Fruit fly (Drosophila melanogaster) whole organism, embryonic: Measurements from ENCODE around the gene IntS6.
A peak's percentile ranks its signal among the peaks of the same experiment; 100 is the strongest.

Experiments
- CG10462 ChIP-seq: fragments of 200-800 bp; sonication (Bioruptor generic); optimal IDR thresholded peaks from 2 replicates; lab custom pipeline; 2016; ENCODE audit warnings: missing biosample characterization, missing genetic modification characterization
- CG11456 ChIP-seq: fragments of 200-800 bp; sonication (Bioruptor generic); IDR thresholded peaks from 3 replicates; pipeline ENCODE4 v1.3.6; 2022; ENCODE audit warnings: missing biosample characterization, missing genetic modification characterization
- CG11504 ChIP-seq: fragments of 200-800 bp; sonication (Bioruptor generic); optimal IDR thresholded peaks from 3 replicates; lab custom pipeline; 2019; ENCODE audit warnings: missing biosample characterization, mild to moderate bottlenecking, missing genetic modification characterization, moderate library complexity
- CG12155 ChIP-seq: fragments of 200-800 bp; sonication (Bioruptor generic); optimal IDR thresholded peaks from 3 replicates; lab custom pipeline; 2016; ENCODE audit warnings: missing biosample characterization, missing genetic modification characterization
- CG12744 ChIP-seq: fragments of 200-800 bp; sonication (Bioruptor generic); optimal IDR thresholded peaks from 2 replicates; lab custom pipeline; 2016; ENCODE audit warnings: missing biosample characterization, missing genetic modification characterization
- CG13624 ChIP-seq: fragments of 200-800 bp; sonication (Bioruptor generic); optimal IDR thresholded peaks from 2 replicates; lab custom pipeline; 2016; ENCODE audit warnings: missing biosample characterization, missing genetic modification characterization
- CG14441 ChIP-seq: fragments of 200-800 bp; sonication (Bioruptor generic); IDR thresholded peaks from 2 replicates; pipeline ENCODE4 v1.3.6; 2022; ENCODE audit warnings: missing biosample characterization, missing genetic modification characterization
- CG1602 ChIP-seq: fragments of 200-800 bp; sonication (Bioruptor generic); optimal IDR thresholded peaks from 3 replicates; lab custom pipeline; 2016; ENCODE audit warnings: missing biosample characterization, missing genetic modification characterization
- CG1603 ChIP-seq: fragments of 200-800 bp; sonication (Bioruptor generic); optimal IDR thresholded peaks from 2 replicates; lab custom pipeline; 2019; ENCODE audit warnings: missing biosample characterization, mild to moderate bottlenecking, missing genetic modification characterization, moderate library complexity
- CG16815 ChIP-seq: fragments of 200-800 bp; sonication (Bioruptor generic); optimal IDR thresholded peaks from 3 replicates; lab custom pipeline; 2017; ENCODE audit warnings: missing biosample characterization, mild to moderate bottlenecking, missing genetic modification characterization
- CG17359 ChIP-seq: fragments of 200-800 bp; sonication (Bioruptor generic); optimal IDR thresholded peaks from 3 replicates; lab custom pipeline; 2018; ENCODE audit warnings: missing biosample characterization, mild to moderate bottlenecking, missing genetic modification characterization, moderate library complexity
- CG17361 ChIP-seq: fragments of 200-800 bp; sonication (Bioruptor generic); IDR thresholded peaks from 3 replicates; pipeline ENCODE4 v1.3.6; 2022; ENCODE audit warnings: missing biosample characterization, missing genetic modification characterization
- CG18619 ChIP-seq: fragments of 200-800 bp; sonication (Bioruptor generic); optimal IDR thresholded peaks from 3 replicates; lab custom pipeline; 2017; ENCODE audit warnings: missing biosample characterization, mild to moderate bottlenecking, missing genetic modification characterization
- CG3065 ChIP-seq: fragments of 200-800 bp; sonication (Bioruptor generic); optimal IDR thresholded peaks from 2 replicates; lab custom pipeline; 2016; ENCODE audit warnings: missing biosample characterization, missing genetic modification characterization
- CG31224 ChIP-seq: fragments of 200-800 bp; sonication (Bioruptor generic); IDR thresholded peaks from 2 replicates; pipeline ENCODE4 v1.3.6; 2022; ENCODE audit warnings: missing biosample characterization, missing genetic modification characterization
- CG3407 ChIP-seq: fragments of 200-800 bp; sonication (Bioruptor generic); optimal IDR thresholded peaks from 2 replicates; lab custom pipeline; 2018; ENCODE audit warnings: missing biosample characterization, mild to moderate bottlenecking, missing genetic modification characterization
- CG7271 ChIP-seq: fragments of 200-800 bp; sonication (Bioruptor generic); optimal IDR thresholded peaks from 2 replicates; lab custom pipeline; 2018; ENCODE audit warnings: missing biosample characterization, mild to moderate bottlenecking, missing genetic modification characterization, moderate library complexity
- CG7839 ChIP-seq: fragments of 200-800 bp; sonication (Bioruptor generic); optimal IDR thresholded peaks from 3 replicates; lab custom pipeline; 2018; ENCODE audit warnings: missing biosample characterization, mild to moderate bottlenecking, missing genetic modification characterization, moderate library complexity
- CG8765 ChIP-seq: fragments of 200-800 bp; sonication (Bioruptor generic); IDR thresholded peaks from 2 replicates; pipeline ENCODE4 v1.3.6; 2022; ENCODE audit warnings: missing biosample characterization, missing genetic modification characterization
- CG9817 ChIP-seq: fragments of 200-800 bp; sonication (Bioruptor generic); optimal IDR thresholded peaks from 2 replicates; lab custom pipeline; 2018; ENCODE audit warnings: missing biosample characterization, mild to moderate bottlenecking, missing genetic modification characterization, moderate library complexity
- CG9932 ChIP-seq: fragments of 200-800 bp; sonication (Bioruptor generic); IDR thresholded peaks from 2 replicates; pipeline ENCODE4 v1.3.6; 2022; ENCODE audit warnings: missing biosample characterization, missing genetic modification characterization
- D19A ChIP-seq: fragments of 200-800 bp; optimal IDR thresholded peaks from 3 replicates; lab custom pipeline; 2019; ENCODE audit warnings: missing biosample characterization, mild to moderate bottlenecking, missing genetic modification characterization, moderate library complexity
- Dref ChIP-seq: fragments of 200-800 bp; sonication (Bioruptor generic); IDR thresholded peaks from 2 replicates; pipeline ENCODE4 v1.3.6; 2022; ENCODE audit warnings: missing biosample characterization, missing genetic modification characterization
- E2f1 ChIP-seq: fragments of 200-800 bp; sonication (Bioruptor generic); IDR thresholded peaks from 2 replicates; pipeline ENCODE4 v1.3.6; 2022; ENCODE audit warnings: missing biosample characterization, missing genetic modification characterization
- H15 ChIP-seq: fragments of 200-800 bp; sonication (Bioruptor generic); IDR thresholded peaks from 3 replicates; pipeline ENCODE4 v1.3.6; 2022; ENCODE audit warnings: missing biosample characterization, missing genetic modification characterization
- HmgZ ChIP-seq: fragments of 200-800 bp; sonication (Bioruptor generic); optimal IDR thresholded peaks from 2 replicates; lab custom pipeline; 2018; ENCODE audit warnings: missing biosample characterization, mild to moderate bottlenecking, missing genetic modification characterization
- Pdp1 ChIP-seq, 2 experiments: fragments of 200-800 bp; sonication (Bioruptor generic); optimal IDR thresholded peaks; 3 replicates each; lab custom pipeline; 2016; ENCODE audit warnings: missing biosample characterization in 2 of 2, missing genetic modification characterization in 2 of 2, mild to moderate bottlenecking in 1 of 2, moderate library complexity in 1 of 2
- Ravus ChIP-seq: fragments of 200-800 bp; sonication (Bioruptor generic); IDR thresholded peaks from 2 replicates; pipeline ENCODE4 v1.3.6; 2022; ENCODE audit warnings: missing biosample characterization, missing genetic modification characterization
- Rfx ChIP-seq: fragments of 200-800 bp; sonication (Bioruptor generic); IDR thresholded peaks from 2 replicates; pipeline ENCODE4 v1.3.6; 2022; ENCODE audit warnings: missing biosample characterization, missing genetic modification characterization
- Sox102F ChIP-seq: fragments of 200-800 bp; sonication (Bioruptor generic); optimal IDR thresholded peaks from 2 replicates; lab custom pipeline; 2018; ENCODE audit warnings: missing biosample characterization, mild to moderate bottlenecking, missing genetic modification characterization, moderate library complexity
- Usf ChIP-seq: fragments of 200-800 bp; sonication (Bioruptor generic); optimal IDR thresholded peaks from 2 replicates; lab custom pipeline; 2017; ENCODE audit warnings: missing genotype, missing biosample characterization, missing genetic modification characterization
- al ChIP-seq: fragments of 200-800 bp; sonication (Bioruptor generic); IDR thresholded peaks from 2 replicates; pipeline ENCODE4 v1.3.6; 2022; ENCODE audit warnings: missing biosample characterization, missing genetic modification characterization
- aop ChIP-seq: fragments of 200-800 bp; sonication (Bioruptor generic); IDR thresholded peaks from 2 replicates; pipeline ENCODE4 v1.3.6; 2022; ENCODE audit warnings: missing biosample characterization, missing genetic modification characterization
- ara ChIP-seq: fragments of 200-800 bp; sonication (Bioruptor generic); IDR thresholded peaks from 2 replicates; pipeline ENCODE4 v1.3.6; 2022; ENCODE audit warnings: missing biosample characterization, missing genetic modification characterization
- az2 ChIP-seq: fragments of 200-800 bp; sonication (Bioruptor generic); optimal IDR thresholded peaks from 3 replicates; lab custom pipeline; 2016; ENCODE audit warnings: missing biosample characterization, missing genetic modification characterization
- bcd ChIP-seq: fragments of 200-800 bp; sonication (Bioruptor generic); optimal IDR thresholded peaks from 2 replicates; lab custom pipeline; 2017; ENCODE audit warnings: missing biosample characterization, mild to moderate bottlenecking, missing genetic modification characterization
- bigmax ChIP-seq: fragments of 200-800 bp; sonication (Bioruptor generic); optimal IDR thresholded peaks from 2 replicates; lab custom pipeline; 2018; ENCODE audit warnings: missing biosample characterization, mild to moderate bottlenecking, missing genetic modification characterization
- br ChIP-seq: fragments of >200 bp; optimal IDR thresholded peaks from 2 replicates; lab custom pipeline; 2017
- corto ChIP-seq: fragments of 200-800 bp; sonication (Bioruptor generic); optimal IDR thresholded peaks from 2 replicates; lab custom pipeline; 2016; ENCODE audit warnings: missing biosample characterization, mild to moderate bottlenecking, missing genetic modification characterization, moderate library complexity
- dan ChIP-seq: fragments of 200-800 bp; sonication (Bioruptor generic); IDR thresholded peaks from 2 replicates; pipeline ENCODE4 v1.3.6; 2022; ENCODE audit warnings: missing biosample characterization, missing genetic modification characterization
- emc ChIP-seq: fragments of 200-800 bp; sonication (Bioruptor generic); optimal IDR thresholded peaks from 2 replicates; lab custom pipeline; 2016; ENCODE audit warnings: missing biosample characterization, missing genetic modification characterization
- grau ChIP-seq: fragments of 200-800 bp; optimal IDR thresholded peaks from 3 replicates; lab custom pipeline; 2019; ENCODE audit warnings: missing biosample characterization, mild to moderate bottlenecking, missing genetic modification characterization, moderate library complexity
- gsb-n ChIP-seq: fragments of 200-800 bp; sonication (Bioruptor generic); optimal IDR thresholded peaks from 3 replicates; lab custom pipeline; 2018; ENCODE audit warnings: missing biosample characterization, mild to moderate bottlenecking, missing genetic modification characterization
- kah ChIP-seq: fragments of 200-800 bp; sonication (Bioruptor generic); optimal IDR thresholded peaks from 2 replicates; lab custom pipeline; 2018; ENCODE audit warnings: missing biosample characterization, mild to moderate bottlenecking, missing genetic modification characterization
- mirr ChIP-seq: fragments of 200-800 bp; sonication (Bioruptor generic); optimal IDR thresholded peaks from 3 replicates; lab custom pipeline; 2018; ENCODE audit warnings: missing biosample characterization, mild to moderate bottlenecking, missing genetic modification characterization
- pfk ChIP-seq: fragments of 200-800 bp; sonication (Bioruptor generic); optimal IDR thresholded peaks from 2 replicates; lab custom pipeline; 2018; ENCODE audit warnings: missing biosample characterization, mild to moderate bottlenecking, missing genetic modification characterization, moderate library complexity
- pho ChIP-seq: fragments of 200-800 bp; sonication (Bioruptor generic); optimal IDR thresholded peaks from 2 replicates; lab custom pipeline; 2016; ENCODE audit warnings: missing biosample characterization, missing genetic modification characterization
- repo ChIP-seq: fragments of 200-800 bp; sonication (Bioruptor generic); optimal IDR thresholded peaks from 2 replicates; lab custom pipeline; 2016; ENCODE audit warnings: missing biosample characterization, missing genetic modification characterization
- sim ChIP-seq: fragments of 200-800 bp; sonication (Bioruptor generic); IDR thresholded peaks from 2 replicates; pipeline ENCODE4 v1.3.6; 2022; ENCODE audit warnings: missing biosample characterization, missing genetic modification characterization
- trh ChIP-seq: fragments of 200-800 bp; sonication (Bioruptor generic); optimal IDR thresholded peaks from 2 replicates; lab custom pipeline; 2016; ENCODE audit warnings: missing biosample characterization, missing genetic modification characterization
- wdn ChIP-seq: fragments of 200-800 bp; sonication (Bioruptor generic); IDR thresholded peaks from 2 replicates; pipeline ENCODE4 v1.3.6; 2022; ENCODE audit warnings: missing biosample characterization, missing genetic modification characterization
- zfh1 ChIP-seq: fragments of 200-800 bp; sonication (Bioruptor generic); IDR thresholded peaks from 3 replicates; pipeline ENCODE4 v1.3.6; 2022; ENCODE audit warnings: missing biosample characterization, missing genetic modification characterization

IntS6 gene

dm6 chrX:5717741-5718475, 29.1 kb downstream of the IntS6 start, which contains the start of gene CG33080:
CG33080 (minus strand) TSS chrX:5717778.
- TF ChIP-seq CG13624, result no peak
- TF ChIP-seq wdn (GFP tag; lab: Robert Waterston, UW), result no peak
- no peak for TF ChIP-seq CG7839 (tag; lab: Kevin White, UChicago)
- no peak for TF ChIP-seq CG8765
- no peak for TF ChIP-seq Sox102F
- no peak; the same call in 1 of the 2 replicates for TF ChIP-seq al (GFP tag; lab: Robert Waterston, UW)
- peak; percentile 64 for TF ChIP-seq Rfx (GFP tag; lab: Robert Waterston, UW)
- no peak for TF ChIP-seq corto (GFP tag; lab: Kevin White, UChicago)
- TF ChIP-seq repo, result no peak
- TF ChIP-seq CG17359 (tag; lab: Kevin White, UChicago), result peak; percentile 24
- TF ChIP-seq zfh1 (GFP tag; lab: Robert Waterston, UW), result no peak; the same call in 2 of the 3 replicates
- TF ChIP-seq CG3407 (GFP tag; lab: Kevin White, UChicago), result no peak
- TF ChIP-seq CG9932, result 0 out of 2 replicates have a peak, but pooled peaks have one; percentile 20
- no peak for TF ChIP-seq Usf (GFP tag; lab: Kevin White, UChicago)
- no peak for TF ChIP-seq ara (GFP tag; lab: Robert Waterston, UW)
- TF ChIP-seq CG9817 (tag; lab: Kevin White, UChicago), result no peak
- TF ChIP-seq pfk (GFP tag; lab: Kevin White, UChicago), result no peak
- no peak for TF ChIP-seq kah (GFP tag; lab: Kevin White, UChicago)
- TF ChIP-seq grau (tag; lab: Kevin White, UChicago), result no peak
- no peak for TF ChIP-seq CG16815 (GFP tag; lab: Kevin White, UChicago)
- TF ChIP-seq pho, result no peak
- no peak for TF ChIP-seq CG1602 (GFP tag; lab: Kevin White, UChicago)
- TF ChIP-seq Dref (GFP tag; lab: Robert Waterston, UW), result no peak
- TF ChIP-seq aop (GFP tag; lab: Robert Waterston, UW), result no peak
- no peak for TF ChIP-seq mirr (GFP tag; lab: Kevin White, UChicago)
- TF ChIP-seq H15 (GFP tag; lab: Robert Waterston, UW), result no peak
- TF ChIP-seq CG1603 (tag; lab: Kevin White, UChicago), result no peak
- TF ChIP-seq CG12155 (GFP tag; lab: Kevin White, UChicago), result no peak
- no peak for TF ChIP-seq CG11456 (GFP tag; lab: Robert Waterston, UW)
- no peak for TF ChIP-seq emc (GFP tag; lab: Kevin White, UChicago)
- no peak for TF ChIP-seq E2f1
- TF ChIP-seq br (lab: Kevin White, UChicago), result no peak
- TF ChIP-seq dan (GFP tag; lab: Robert Waterston, UW), result no peak
- TF ChIP-seq trh (GFP tag; lab: Kevin White, UChicago), result no peak
- TF ChIP-seq bcd (GFP tag; lab: Kevin White, UChicago), result no peak
- no peak for TF ChIP-seq CG12744
- TF ChIP-seq sim (GFP tag; lab: Robert Waterston, UW), result no peak
- TF ChIP-seq bigmax (GFP tag; lab: Kevin White, UChicago), result no peak
- 0 out of 2 replicates have a peak, but pooled peaks have one; percentile 14 for TF ChIP-seq CG14441 (GFP tag; lab: Robert Waterston, UW)
- TF ChIP-seq Ravus, result no peak
- TF ChIP-seq Pdp1 (GFP tag; optimal IDR thresholded peaks at IDR 0.05; lab: Kevin White, UChicago), result no peak
- TF ChIP-seq D19A (tag; lab: Kevin White, UChicago), result no peak
- no peak for TF ChIP-seq CG7271 (tag; lab: Kevin White, UChicago)
- no peak for TF ChIP-seq CG18619 (GFP tag; lab: Kevin White, UChicago)
- TF ChIP-seq CG17361 (GFP tag; lab: Robert Waterston, UW), result no peak
- TF ChIP-seq HmgZ (tag; lab: Kevin White, UChicago), result no peak
- TF ChIP-seq gsb-n (tag; lab: Kevin White, UChicago), result no peak
- TF ChIP-seq CG3065 (GFP tag; lab: Kevin White, UChicago), result no peak
- no peak for TF ChIP-seq az2 (GFP tag; lab: Kevin White, UChicago)
- no peak for TF ChIP-seq CG31224 (GFP tag; lab: Robert Waterston, UW)
- TF ChIP-seq CG10462 (GFP tag; lab: Kevin White, UChicago), result no peak
- TF ChIP-seq CG11504 (tag; lab: Kevin White, UChicago), result peak; percentile 3
